Worm (Caenorhabditis elegans) whole organism, mixed stage, embryonic: ENCODE data around the gene C34H4.5.

ENCODE experiments used
- snpc-4 ChIP-seq: fragments of 150-350 bp; optimal IDR thresholded peaks from 2 replicates; lab custom pipeline; 2014; ENCODE audit warnings: missing biosample characterization, missing genetic modification characterization
- sptf-1 ChIP-seq: sonication (generic microtip); optimal IDR thresholded peaks from 2 replicates; lab custom pipeline; 2017; ENCODE audit warnings: mild to moderate bottlenecking, missing genetic modification characterization, moderate library complexity, missing compliant biosample characterization

DNA sequence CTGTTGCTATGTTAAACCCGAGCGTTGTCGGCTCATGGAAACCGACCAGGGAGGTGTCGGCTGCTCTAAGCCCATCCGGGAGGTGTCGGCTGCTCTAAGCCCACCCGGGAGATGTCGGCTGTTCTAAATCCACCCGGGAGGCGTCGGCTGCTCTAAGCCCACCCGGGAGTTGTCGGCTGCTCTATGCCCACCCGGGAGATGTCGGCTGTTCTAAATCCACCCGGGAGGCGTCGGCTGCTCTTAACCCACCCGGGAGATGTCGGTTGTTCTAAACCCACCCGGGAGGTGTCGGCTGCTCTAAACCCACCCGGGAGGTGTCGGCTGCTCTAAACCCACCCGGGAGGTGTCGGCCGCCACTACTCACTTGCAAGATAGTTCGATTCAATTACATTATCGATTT is 34.1 kb downstream of the C34H4.5 start:
- no peak for TF ChIP-seq sptf-1 (tag; lab: Kevin White, UChicago)
- no peak for TF ChIP-seq snpc-4 (tag; lab: Kevin White, UChicago)
